Fruit fly (Drosophila melanogaster): ENCODE data around the gene CG14712.

CG14712 gene

dm6 chr3R:11678016-11678415 is 49.5 kb downstream of the CG14712 start, which contains the start of gene CG18476 (continued):
- TF ChIP-seq sna (GFP tag; IDR thresholded peaks at IDR 0.05; ENCODE audit: partially characterized antibody) = no peak
- peak; percentile 94 for TF ChIP-seq stc (GFP tag; IDR thresholded peaks at IDR 0.05)
- TF ChIP-seq HmgD (GFP tag; optimal IDR thresholded peaks at IDR 0.05) = no peak
- TF ChIP-seq mld (GFP tag; IDR thresholded peaks at IDR 0.05; ENCODE audit: partially characterized antibody) = no peak
- TF ChIP-seq HLHmδ (GFP tag; optimal IDR thresholded peaks at IDR 0.05) = no peak
- TF ChIP-seq Dek (tag; optimal IDR thresholded peaks at IDR 0.05) = peak; percentile 94
- no peak for TF ChIP-seq gcm2 (GFP tag; optimal IDR thresholded peaks at IDR 0.05)
- TF ChIP-seq CG5180 (GFP tag; optimal IDR thresholded peaks at IDR 0.05) = peak; percentile 74
- no peak for TF ChIP-seq abd-A (tag; optimal IDR thresholded peaks at IDR 0.05)
- no peak for TF ChIP-seq zf30C (GFP tag; optimal IDR thresholded peaks at IDR 0.05)
- peak; percentile 87 for TF ChIP-seq CG16779 (GFP tag; IDR thresholded peaks at IDR 0.05)
- peak; percentile 35; the same call in 1 of the 2 replicates for TF ChIP-seq dati (GFP tag; IDR thresholded peaks at IDR 0.05)
- peak; percentile 54 for TF ChIP-seq NC2β (GFP tag; optimal IDR thresholded peaks at IDR 0.05)
- peak; percentile 87 for TF ChIP-seq chm (GFP tag; IDR thresholded peaks at IDR 0.05)
- peak; percentile 75 for TF ChIP-seq trh (GFP tag; optimal IDR thresholded peaks at IDR 0.05)
- peak; percentile 20 for TF ChIP-seq shn (GFP tag; optimal IDR thresholded peaks at IDR 0.05)
- peak; percentile 95 for TF ChIP-seq CG18476 (GFP tag; optimal IDR thresholded peaks at IDR 0.05)
- TF ChIP-seq CG17186 (GFP tag; optimal IDR thresholded peaks at IDR 0.05) = peak; percentile 48
- TF ChIP-seq cas (GFP tag; IDR thresholded peaks at IDR 0.05) = peak; percentile 93
- peak; percentile 88 for TF ChIP-seq CG14667 (GFP tag; IDR thresholded peaks at IDR 0.05)
- TF ChIP-seq CG12942 (GFP tag; optimal IDR thresholded peaks at IDR 0.05) = peak; percentile 77
- no peak for TF ChIP-seq z (GFP tag; IDR thresholded peaks at IDR 0.05)
- no peak for TF ChIP-seq CG34224 (GFP tag; IDR thresholded peaks at IDR 0.05; ENCODE audit: partially characterized antibody)
- TF ChIP-seq Spps (tag; optimal IDR thresholded peaks at IDR 0.05) = peak; percentile 88
- TF ChIP-seq kni (GFP tag; optimal IDR thresholded peaks at IDR 0.05) = peak; percentile 26
- peak; percentile 79 for TF ChIP-seq CG17802 (tag; optimal IDR thresholded peaks at IDR 0.05)
- TF ChIP-seq Jarid2 (GFP tag; optimal IDR thresholded peaks at IDR 0.05) = peak; percentile 29
- TF ChIP-seq lab (GFP tag; optimal IDR thresholded peaks at IDR 0.05) = peak; percentile 93
- TF ChIP-seq Asciz (GFP tag; optimal IDR thresholded peaks at IDR 0.05) = peak; percentile 90
- TF ChIP-seq odd (GFP tag; optimal IDR thresholded peaks at IDR 0.05) = peak; percentile 74
- peak; percentile 74 for TF ChIP-seq ems (GFP tag; optimal IDR thresholded peaks at IDR 0.05)
- TF ChIP-seq h (optimal IDR thresholded peaks at IDR 0.05) = no peak
- TF ChIP-seq hb (GFP tag; IDR thresholded peaks at IDR 0.05; ENCODE audit: partially characterized antibody) = no peak
- TF ChIP-seq CG4424 (GFP tag; optimal IDR thresholded peaks at IDR 0.05) = peak; percentile 91
- TF ChIP-seq ERR (GFP tag; optimal IDR thresholded peaks at IDR 0.05) = peak; percentile 43
- peak; percentile 94 for TF ChIP-seq CG14014 (GFP tag; IDR thresholded peaks at IDR 0.05)
- no peak for TF ChIP-seq pros (GFP tag; optimal IDR thresholded peaks at IDR 0.05)
- TF ChIP-seq D19B (GFP tag; optimal IDR thresholded peaks at IDR 0.05) = peak; percentile 75
- TF ChIP-seq Myb (GFP tag; optimal IDR thresholded peaks at IDR 0.05) = peak; percentile 26
- peak; percentile 75 for TF ChIP-seq CG4328 (GFP tag; optimal IDR thresholded peaks at IDR 0.05)
- peak; percentile 52 for TF ChIP-seq ro (GFP tag; IDR thresholded peaks at IDR 0.05)
- peak; percentile 91 for TF ChIP-seq CG1233 (GFP tag; optimal IDR thresholded peaks at IDR 0.05)
- TF ChIP-seq vfl (GFP tag; optimal IDR thresholded peaks at IDR 0.05) = peak; percentile 69
- peak; percentile 83 for TF ChIP-seq ap (GFP tag; IDR thresholded peaks at IDR 0.05)
- TF ChIP-seq CG15601 (tag; optimal IDR thresholded peaks at IDR 0.05) = peak; percentile 91
- TF ChIP-seq CG4617 (GFP tag; optimal IDR thresholded peaks at IDR 0.05; ENCODE audit: borderline replicate concordance) = peak; percentile 90
- TF ChIP-seq Meics (GFP tag; optimal IDR thresholded peaks at IDR 0.05) = peak; percentile 90
- peak; percentile 94 for TF ChIP-seq Awh (GFP tag; IDR thresholded peaks at IDR 0.05)
- peak; percentile 94 for TF ChIP-seq dmrt99B (tag; optimal IDR thresholded peaks at IDR 0.05)
- TF ChIP-seq CG4707 (GFP tag; optimal IDR thresholded peaks at IDR 0.05) = peak; percentile 17
- TF ChIP-seq CG13775 (GFP tag; optimal IDR thresholded peaks at IDR 0.05) = peak; percentile 88

All from whole organism, embryonic.